Worm (Caenorhabditis elegans) whole organism, mixed stage, embryonic: Measurements from ENCODE around the gene Y50D4C.3.

ENCODE experiments used
- elt-3 ChIP-seq: fragments of 150-350 bp; optimal IDR thresholded peaks from 2 replicates; lab custom pipeline; 2014; ENCODE audit warnings: missing biosample characterization, missing genetic modification characterization
- nhr-12 ChIP-seq: fragments of 150-350 bp; optimal IDR thresholded peaks from 2 replicates; lab custom pipeline; 2014; ENCODE audit warnings: missing biosample characterization, missing genetic modification characterization
- pha-4 ChIP-seq: fragments of 150-350 bp; optimal IDR thresholded peaks from 2 replicates; lab custom pipeline; 2018; ENCODE audit warnings: missing biosample characterization, missing genetic modification reagents, missing genetic modification characterization
- snpc-4 ChIP-seq: fragments of 150-350 bp; optimal IDR thresholded peaks from 2 replicates; lab custom pipeline; 2014; ENCODE audit warnings: missing biosample characterization, missing genetic modification characterization
- unc-120 ChIP-seq: sonication (generic microtip); optimal IDR thresholded peaks from 2 replicates; lab custom pipeline; 2017; ENCODE audit warnings: missing genetic modification characterization, missing compliant biosample characterization; ENCODE audit not compliant: poor library complexity, severe bottlenecking

DNA sequence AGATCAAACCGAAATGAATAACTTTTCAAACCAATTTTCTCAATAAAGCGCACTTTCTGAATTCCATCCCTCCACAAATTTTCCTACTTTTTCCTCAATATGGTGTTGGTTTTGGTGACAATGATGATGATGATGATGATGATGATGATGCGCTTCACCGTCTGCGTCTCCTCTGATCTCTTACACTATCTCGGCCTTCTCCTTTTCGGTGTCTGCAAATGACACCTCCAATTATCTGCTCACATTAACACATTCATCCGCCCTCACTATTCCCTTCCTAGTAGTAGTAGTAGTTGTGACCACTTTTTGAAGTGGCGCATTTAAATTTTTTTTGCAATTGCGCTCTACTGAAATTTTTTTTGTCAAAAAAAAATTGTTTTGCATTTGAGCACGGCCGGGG, 33.6 kb upstream of the Y50D4C.3 start:
- TF ChIP-seq pha-4 (tag; lab: Kevin White, UChicago), result no peak
- TF ChIP-seq nhr-12 (tag; lab: Kevin White, UChicago), result no peak
- TF ChIP-seq snpc-4 (tag; lab: Kevin White, UChicago), result no peak
- TF ChIP-seq elt-3, result no peak
- no peak for TF ChIP-seq unc-120
